Worm (Caenorhabditis elegans) whole organism, L4/young adult: Measurements from ENCODE around the gene clec-208.

Experiments
- W03F9.2 ChIP-seq: fragments of 150-350 bp; optimal IDR thresholded peaks from 2 replicates; lab custom pipeline; 2014; ENCODE audit warnings: missing biosample characterization, missing genetic modification characterization
- dao-5 ChIP-seq: sonication (generic microtip); optimal IDR thresholded peaks from 2 replicates; lab custom pipeline; 2016; ENCODE audit warnings: missing genotype, missing genetic modification characterization, moderate library complexity, missing compliant biosample characterization
- him-1 ChIP-seq: sonication (generic microtip); optimal IDR thresholded peaks from 2 replicates; lab custom pipeline; 2016; ENCODE audit warnings: missing genotype, missing genetic modification reagents, missing genetic modification characterization, missing compliant biosample characterization

ce11 chrV:2095204-2095603 is 2.5 kb upstream of the clec-208 start, which contains the start of gene F36F12.2:
- TF ChIP-seq him-1 (no peak), dao-5 (tag; lab: Kevin White, UChicago) (no peak), W03F9.2 (no peak)
